Worm (Caenorhabditis elegans): Measurements from ENCODE around the gene pqn-13.

DNA sequence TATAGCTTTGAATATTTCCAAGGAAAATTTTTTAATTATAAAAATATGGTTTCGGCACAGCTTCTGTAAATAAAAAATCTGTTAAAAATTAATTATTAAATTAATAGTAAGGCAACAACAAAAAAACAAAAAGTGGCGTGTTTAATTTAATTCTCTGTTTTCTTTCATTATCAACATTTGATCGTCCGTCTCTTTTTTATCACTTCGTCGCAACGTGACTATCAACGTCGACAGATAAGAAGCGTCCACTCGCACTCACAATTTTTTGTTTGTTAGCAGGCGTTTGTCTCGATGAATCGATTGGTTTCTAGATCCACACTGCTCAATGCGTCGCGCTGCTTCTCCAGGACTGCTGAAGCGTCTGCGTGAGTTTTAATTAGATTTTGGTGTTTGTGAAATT lies 36.7 kb upstream of the pqn-13 start, which contains the start of gene gcst-1:
- TF ChIP-seq ceh-82 (tag; optimal IDR thresholded peaks at IDR 0.05), result no peak
- no peak for TF ChIP-seq zag-1 (tag; optimal IDR thresholded peaks at IDR 0.05)
- no peak for TF ChIP-seq lin-39 (tag; optimal IDR thresholded peaks at IDR 0.05)
- no peak for TF ChIP-seq fos-1 (tag; optimal IDR thresholded peaks at IDR 0.05)
- TF ChIP-seq nhr-90 (tag; optimal IDR thresholded peaks at IDR 0.05; ENCODE audit: poor library complexity), result no peak
- TF ChIP-seq ama-1 (optimal IDR thresholded peaks at IDR 0.05), result no peak

Data from whole organism, L1 larva.